Worm (Caenorhabditis elegans) whole organism, L4 larva: ENCODE results near the gene B0024.15.

Experiments
- D1046.2 ChIP-seq: fragments of 200-800 bp; sonication (Bioruptor generic); IDR thresholded peaks from 2 replicates; pipeline ENCODE4 v1.3.6; 2022; ENCODE audit warnings: missing genetic modification characterization, missing compliant biosample characterization
- F37D6.2 ChIP-seq: sonication (generic microtip); optimal IDR thresholded peaks from 2 replicates; lab custom pipeline; 2016; ENCODE audit warnings: mild to moderate bottlenecking, missing genetic modification characterization, missing compliant biosample characterization
- F44E2.7 ChIP-seq: fragments of 200-800 bp; sonication (Bioruptor generic); IDR thresholded peaks from 2 replicates; pipeline ENCODE4 v2.1.2; 2022; ENCODE audit warnings: missing genetic modification characterization, missing compliant biosample characterization
- R02D3.7 ChIP-seq: fragments of 150-350 bp; sonication (generic microtip); optimal IDR thresholded peaks from 3 replicates; lab custom pipeline; 2014; ENCODE audit warnings: missing biosample characterization, missing genetic modification characterization
- T20F7.1 ChIP-seq: fragments of 200-800 bp; sonication (Bioruptor generic); optimal IDR thresholded peaks from 2 replicates; lab custom pipeline; 2018; ENCODE audit warnings: mild to moderate bottlenecking, missing genetic modification characterization, missing compliant biosample characterization
- T26A8.4 ChIP-seq: fragments of 200-800 bp; sonication (Bioruptor generic); IDR thresholded peaks from 2 replicates; pipeline ENCODE4 v1.3.6; 2022; ENCODE audit warnings: missing genetic modification characterization, missing compliant biosample characterization
- aha-1 ChIP-seq: fragments of 150-350 bp; peaks from one replicate; lab custom pipeline; 2014; ENCODE audit warnings: missing biosample characterization, missing genetic modification characterization
- daf-16 ChIP-seq, 3 experiments: sonication (generic microtip); optimal IDR thresholded peaks; 2 replicates each; lab custom pipeline; 2016 to 2017; ENCODE audit warnings: missing genetic modification characterization in 3 of 3, missing genetic modification reagents in 3 of 3, mild to moderate bottlenecking in 2 of 3, missing compliant biosample characterization in 2 of 3, missing biosample characterization in 1 of 3, moderate library complexity in 1 of 3
- dmd-6 ChIP-seq: fragments of 200-800 bp; sonication (Bioruptor generic); IDR thresholded peaks from 2 replicates; pipeline ENCODE4 v1.3.6; 2022; ENCODE audit warnings: missing genetic modification reagents, missing genetic modification characterization, missing compliant biosample characterization
- dmd-8 ChIP-seq: fragments of 200-800 bp; sonication (Bioruptor generic); IDR thresholded peaks from 2 replicates; pipeline ENCODE4 v1.3.6; 2022; ENCODE audit warnings: missing genetic modification characterization, missing compliant biosample characterization
- dpl-1 ChIP-seq: fragments of 150-350 bp; optimal IDR thresholded peaks from 2 replicates; lab custom pipeline; 2014; ENCODE audit warnings: missing biosample characterization, missing genetic modification reagents, missing genetic modification characterization
- dve-1 ChIP-seq: sonication (generic microtip); optimal IDR thresholded peaks from 2 replicates; lab custom pipeline; 2017; ENCODE audit warnings: antibody characterized with exemption, mild to moderate bottlenecking, missing genetic modification characterization, missing compliant biosample characterization; ENCODE audit not compliant: insufficient read depth
- egl-43 ChIP-seq: fragments of 200-800 bp; sonication (Bioruptor generic); IDR thresholded peaks from 2 replicates; pipeline ENCODE4 v1.3.6; 2022; ENCODE audit warnings: missing genetic modification reagents, missing genetic modification characterization, missing compliant biosample characterization
- gei-8 ChIP-seq: fragments of 200-800 bp; sonication (Bioruptor generic); optimal IDR thresholded peaks from 2 replicates; lab custom pipeline; 2018; ENCODE audit warnings: mild to moderate bottlenecking, missing genetic modification characterization, missing compliant biosample characterization
- hif-1 ChIP-seq, 2 experiments: sonication (generic microtip); optimal IDR thresholded peaks; 2 replicates each; lab custom pipeline; 2016 to 2017; ENCODE audit warnings: missing compliant biosample characterization in 2 of 2, missing genetic modification characterization in 2 of 2, missing genetic modification reagents in 2 of 2, missing genotype in 2 of 2, mild to moderate bottlenecking in 1 of 2
- hlh-11 ChIP-seq: fragments of 200-800 bp; sonication (Bioruptor generic); optimal IDR thresholded peaks from 2 replicates; lab custom pipeline; 2018; ENCODE audit warnings: mild to moderate bottlenecking, missing genetic modification characterization, missing compliant biosample characterization
- jun-1 ChIP-seq: fragments of 150-350 bp; optimal IDR thresholded peaks from 2 replicates; lab custom pipeline; 2014; ENCODE audit warnings: missing biosample characterization, missing genetic modification reagents, missing genetic modification characterization
- lin-1 ChIP-seq: fragments of 200-800 bp; sonication (Bioruptor generic); IDR thresholded peaks from 2 replicates; pipeline ENCODE4 v1.3.6; 2022; ENCODE audit warnings: missing genetic modification reagents, missing genetic modification characterization, missing compliant biosample characterization
- madf-9 ChIP-seq: fragments of 200-800 bp; sonication (Bioruptor generic); conservative IDR thresholded peaks from 2 replicates; pipeline ENCODE4 v1.3.6; 2022; ENCODE audit warnings: missing genetic modification reagents, missing genetic modification characterization, missing compliant biosample characterization
- mxl-3 ChIP-seq: fragments of 200-800 bp; sonication (Bioruptor generic); optimal IDR thresholded peaks from 2 replicates; lab custom pipeline; 2018; ENCODE audit warnings: mild to moderate bottlenecking, missing genetic modification characterization, missing compliant biosample characterization
- nhr-10 ChIP-seq: fragments of 150-350 bp; optimal IDR thresholded peaks from 2 replicates; lab custom pipeline; 2014; ENCODE audit warnings: missing biosample characterization, missing genetic modification characterization
- nhr-102 ChIP-seq: sonication (generic microtip); optimal IDR thresholded peaks from 2 replicates; lab custom pipeline; 2016; ENCODE audit warnings: mild to moderate bottlenecking, missing genetic modification characterization, moderate library complexity, missing compliant biosample characterization
- nhr-111 ChIP-seq: fragments of 200-800 bp; sonication (Bioruptor generic); optimal IDR thresholded peaks from 2 replicates; lab custom pipeline; 2018; ENCODE audit warnings: mild to moderate bottlenecking, missing genetic modification characterization, missing compliant biosample characterization
- nhr-28 ChIP-seq: fragments of 150-350 bp; optimal IDR thresholded peaks from 2 replicates; lab custom pipeline; 2014; ENCODE audit warnings: missing biosample characterization, missing genetic modification characterization
- nhr-48 ChIP-seq: sonication (generic microtip); optimal IDR thresholded peaks from 2 replicates; lab custom pipeline; 2016; ENCODE audit warnings: mild to moderate bottlenecking, missing genetic modification characterization, missing compliant biosample characterization
- nhr-6 ChIP-seq: fragments of 150-350 bp; optimal IDR thresholded peaks from 2 replicates; lab custom pipeline; 2014; ENCODE audit warnings: missing biosample characterization, missing genetic modification characterization
- nhr-77 ChIP-seq: fragments of 150-350 bp; optimal IDR thresholded peaks from 2 replicates; lab custom pipeline; 2014; ENCODE audit warnings: missing biosample characterization, missing genetic modification characterization
- pha-4 ChIP-seq, 2 experiments: fragments of 150-350 bp in 1 of 2; fragments of 200-800 bp in 1 of 2; sonication (Bioruptor generic) in 1 of 2; IDR thresholded peaks in 1 of 2; optimal IDR thresholded peaks in 1 of 2; 2 replicates each; pipeline versions ENCODE4 v1.3.6 to Lab custom; 2014 to 2022; ENCODE audit warnings: missing genetic modification characterization in 2 of 2, missing genetic modification reagents in 2 of 2, missing biosample characterization in 1 of 2, missing compliant biosample characterization in 1 of 2
- php-3 ChIP-seq: fragments of 200-800 bp; sonication (Bioruptor generic); IDR thresholded peaks from 2 replicates; pipeline ENCODE4 v1.3.6; 2022; ENCODE audit warnings: missing genetic modification reagents, missing genetic modification characterization, missing compliant biosample characterization
- pqm-1 ChIP-seq: sonication (generic microtip); optimal IDR thresholded peaks from 2 replicates; lab custom pipeline; 2017; ENCODE audit warnings: missing biosample characterization, missing genetic modification characterization
- snpc-1.2 ChIP-seq: fragments of 200-800 bp; sonication (Bioruptor generic); IDR thresholded peaks from 2 replicates; pipeline ENCODE4 v1.3.6; 2022; ENCODE audit warnings: missing genetic modification reagents, missing genetic modification characterization, missing compliant biosample characterization
- unc-39 ChIP-seq: sonication (generic microtip); optimal IDR thresholded peaks from 2 replicates; lab custom pipeline; 2017; ENCODE audit warnings: missing biosample characterization, missing genetic modification characterization
- unc-62 ChIP-seq, 3 experiments: fragments of 150-350 bp in 1 of 3; sonication (generic microtip); optimal IDR thresholded peaks in 2 of 3; peaks in 1 of 3; 1 replicate in 1 of 3; 2 replicates in 2 of 3; lab custom pipeline; 2014 to 2017; ENCODE audit warnings: missing biosample characterization in 3 of 3, missing genetic modification characterization in 3 of 3, missing genetic modification reagents in 3 of 3, missing genotype in 1 of 3
- vab-7 ChIP-seq: fragments of 200-800 bp; sonication (Bioruptor generic); IDR thresholded peaks from 2 replicates; pipeline ENCODE4 v1.3.6; 2022; ENCODE audit warnings: missing genetic modification reagents, missing genetic modification characterization, missing compliant biosample characterization
- zfp-2 ChIP-seq: sonication (generic microtip); optimal IDR thresholded peaks from 2 replicates; lab custom pipeline; 2016; ENCODE audit warnings: mild to moderate bottlenecking, missing genetic modification characterization, missing compliant biosample characterization
- zfp-3 ChIP-seq: fragments of 200-800 bp; sonication (Bioruptor generic); conservative IDR thresholded peaks from 2 replicates; pipeline ENCODE4 v1.3.6; 2022; ENCODE audit warnings: missing genetic modification reagents, missing genetic modification characterization, missing compliant biosample characterization
- zip-2 ChIP-seq: fragments of 150-350 bp; optimal IDR thresholded peaks from 2 replicates; lab custom pipeline; 2014; ENCODE audit warnings: missing biosample characterization, missing genetic modification characterization

The B0024.15 gene

DNA sequence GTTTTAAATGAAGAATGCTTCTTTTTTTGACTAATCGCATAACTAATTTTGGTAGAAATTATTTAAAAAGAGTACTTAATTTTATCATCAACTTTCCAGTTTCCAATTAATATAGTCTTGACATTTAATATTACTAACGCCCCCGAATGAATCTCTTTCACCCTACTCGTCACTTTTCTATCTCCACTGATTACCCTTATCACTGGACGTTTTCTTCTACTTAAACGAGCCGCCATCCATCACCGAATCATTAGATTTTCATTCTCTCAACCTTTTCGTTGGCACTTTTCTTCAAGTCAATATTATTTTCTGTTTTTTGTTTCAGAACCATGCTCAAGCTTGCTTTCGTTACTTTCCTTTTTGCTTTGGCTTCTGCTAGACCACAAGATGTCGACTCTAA, 12.3 kb upstream of the B0024.15 start, which contains the start of gene lys-1 (continued):
- TF ChIP-seq zfp-3 (GFP tag; lab: Robert Waterston, UW) (no peak), unc-39 (tag; lab: Kevin White, UChicago) (no peak), snpc-1.2 (GFP tag; lab: Robert Waterston, UW) (no peak), F44E2.7 (GFP tag; lab: Robert Waterston, UW) (no peak), unc-62 (GFP tag; optimal IDR thresholded peaks at IDR 0.05 in 1 of 2; lab: Kevin White, UChicago) (no peak), unc-62 (tag; optimal IDR thresholded peaks at IDR 0.05; lab: Kevin White, UChicago) (no peak), vab-7 (GFP tag; lab: Robert Waterston, UW) (no peak), nhr-10 (no peak), jun-1 (tag; lab: Kevin White, UChicago) (no peak), dpl-1 (GFP tag; lab: Kevin White, UChicago) (no peak), egl-43 (GFP tag; lab: Robert Waterston, UW) (no peak), zip-2 (tag; lab: Kevin White, UChicago) (no peak), daf-16 (GFP tag; optimal IDR thresholded peaks at IDR 0.05; lab: Kevin White, UChicago) (no peak), daf-16 (tag; optimal IDR thresholded peaks at IDR 0.05; lab: Kevin White, UChicago) (peak; percentile 60), dve-1 (tag; lab: Kevin White, UChicago) (peak; percentile 24), D1046.2 (GFP tag; lab: Robert Waterston, UW) (no peak), dmd-6 (GFP tag; lab: Robert Waterston, UW) (peak; percentile 55)
- TF ChIP-seq, all 104 proteins: peak for 7

ce11 chrV:10280112-10280511, 9.7 kb upstream of the B0024.15 start:
- TF ChIP-seq hlh-11 (tag; lab: Kevin White, UChicago) (peak; percentile 46), snpc-1.2 (GFP tag; lab: Robert Waterston, UW) (no peak), gei-8 (GFP tag; lab: Kevin White, UChicago) (no peak), pqm-1 (tag; lab: Kevin White, UChicago) (peak; percentile 69), dmd-6 (GFP tag; lab: Robert Waterston, UW) (peak; percentile 63), daf-16 (GFP tag; optimal IDR thresholded peaks at IDR 0.05; lab: Kevin White, UChicago) (no peak), daf-16 (tag; optimal IDR thresholded peaks at IDR 0.05; lab: Kevin White, UChicago) (peak; percentile 88), pha-4 (GFP tag; IDR thresholded peaks at IDR 0.05; lab: Robert Waterston, UW) (no peak), pha-4 (tag; optimal IDR thresholded peaks at IDR 0.05; lab: Kevin White, UChicago) (no peak), madf-9 (no peak), F37D6.2 (tag; lab: Kevin White, UChicago) (no peak), nhr-111 (GFP tag; lab: Kevin White, UChicago) (no peak), php-3 (GFP tag; lab: Robert Waterston, UW) (peak; percentile 82), nhr-28 (peak; percentile 70), hif-1 (tag; optimal IDR thresholded peaks at IDR 0.05; lab: Kevin White, UChicago) (peak in 1 of 2 experiments; percentile 18), dve-1 (tag; lab: Kevin White, UChicago) (peak; percentile 83), R02D3.7 (no peak), nhr-77 (tag; lab: Kevin White, UChicago) (peak; percentile 28)

- TF ChIP-seq dmd-6 (GFP tag; lab: Robert Waterston, UW) (peak; percentile 80), aha-1 (tag; lab: Kevin White, UChicago) (peak; percentile 29), nhr-102 (tag; lab: Kevin White, UChicago) (no peak), lin-1 (GFP tag; lab: Robert Waterston, UW) (0 out of 2 replicates have a peak, but pooled peaks have one; percentile 32), zfp-2 (tag; lab: Kevin White, UChicago) (no peak), daf-16 (GFP tag; optimal IDR thresholded peaks at IDR 0.05; lab: Kevin White, UChicago) (no peak), daf-16 (tag; optimal IDR thresholded peaks at IDR 0.05; lab: Kevin White, UChicago) (peak; percentile 94), nhr-48 (tag; lab: Kevin White, UChicago) (no peak), dve-1 (tag; lab: Kevin White, UChicago) (peak; percentile 39), mxl-3 (no peak), pqm-1 (tag; lab: Kevin White, UChicago) (peak; percentile 88), dmd-8 (GFP tag; lab: Robert Waterston, UW) (no peak), T20F7.1 (GFP tag; lab: Kevin White, UChicago) (no peak), T26A8.4 (no peak), nhr-6 (tag; lab: Kevin White, UChicago) (peak; percentile 42), nhr-28 (peak; percentile 82)
Observed at ce11 chrV:10281374-10281773, 8.5 kb upstream of the B0024.15 start, which contains the start of gene lys-2. Gene lys-2, minus strand, starts transcription at chrV:10281474.
